Fruit fly (Drosophila melanogaster): ENCODE data around the gene amd.

DNA sequence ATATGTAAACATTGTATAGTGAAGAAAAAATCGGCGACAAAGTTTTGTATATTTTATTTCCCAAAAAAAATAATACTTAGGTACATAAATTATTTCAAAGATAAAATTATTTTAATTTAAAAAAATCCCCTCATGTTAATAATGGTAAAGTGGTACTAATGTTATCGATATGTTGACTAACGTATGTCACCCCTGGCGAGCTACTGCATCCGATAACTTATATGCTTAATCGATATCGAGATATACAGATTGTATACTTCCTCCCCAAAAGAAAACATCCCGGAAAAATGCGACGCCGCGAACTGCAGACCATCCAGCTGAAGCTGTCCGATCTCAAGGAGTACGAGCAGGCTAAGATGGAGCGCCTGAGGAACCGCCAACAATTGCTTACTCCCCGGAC is 45.2 kb upstream of the amd start, which contains the start of gene CG17343:
- TF ChIP-seq eg (GFP tag; IDR thresholded peaks at IDR 0.05) (no peak), CG6792 (GFP tag; optimal IDR thresholded peaks at IDR 0.05) (no peak), Blimp-1 (GFP tag; optimal IDR thresholded peaks at IDR 0.05) (no peak), fd85E (GFP tag; optimal IDR thresholded peaks at IDR 0.05) (no peak), Met (GFP tag; optimal IDR thresholded peaks at IDR 0.05) (no peak), Lpt (GFP tag; optimal IDR thresholded peaks at IDR 0.05) (no peak), CG6854 (GFP tag; optimal IDR thresholded peaks at IDR 0.05) (no peak), CG8632 (GFP tag; optimal IDR thresholded peaks at IDR 0.05) (no peak), svp (GFP tag) (no peak), ss (GFP tag; optimal IDR thresholded peaks at IDR 0.05) (no peak), OdsH (GFP tag; optimal IDR thresholded peaks at IDR 0.05) (no peak)
